Fruit fly (Drosophila melanogaster): ENCODE results near the gene Abd-B.
A peak's percentile ranks its signal among the peaks of the same experiment; 100 is the strongest.

Gene Abd-B

dm6 chr3R:16898385-16898784 is 73.7 kb downstream of the Abd-B start (continued):
- TF ChIP-seq CG4730 (GFP tag; IDR thresholded peaks at IDR 0.05): no peak
- TF ChIP-seq CG7556 (GFP tag; optimal IDR thresholded peaks at IDR 0.05): no peak

DNA sequence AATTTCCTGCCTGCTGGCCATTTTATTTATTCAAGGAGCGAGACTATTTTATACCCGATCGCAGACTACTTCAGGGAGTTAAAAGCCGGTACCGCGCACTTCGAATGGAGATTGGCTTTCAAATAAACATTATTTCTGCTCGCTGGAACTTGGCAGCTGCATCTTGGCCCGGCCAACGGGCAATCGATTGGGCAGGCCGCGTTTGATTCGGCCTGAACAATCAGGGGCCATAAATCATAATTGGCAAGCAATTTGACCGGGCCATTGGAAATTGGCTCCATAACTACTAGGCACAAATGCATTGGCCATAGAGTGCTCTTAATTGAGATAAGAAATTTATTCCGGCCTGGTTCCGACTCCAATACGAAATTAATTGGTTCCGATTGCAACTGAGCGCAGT is 75.8 kb downstream of the Abd-B start, which contains the start of gene MSAmiP:
Gene MSAmiP (minus strand): TSS at position 101 of the 400 bp plus-strand sequence.
- TF ChIP-seq cad (GFP tag; optimal IDR thresholded peaks at IDR 0.05) (peak; percentile 11), Hr3 (GFP tag; optimal IDR thresholded peaks at IDR 0.05) (no peak)

DNA sequence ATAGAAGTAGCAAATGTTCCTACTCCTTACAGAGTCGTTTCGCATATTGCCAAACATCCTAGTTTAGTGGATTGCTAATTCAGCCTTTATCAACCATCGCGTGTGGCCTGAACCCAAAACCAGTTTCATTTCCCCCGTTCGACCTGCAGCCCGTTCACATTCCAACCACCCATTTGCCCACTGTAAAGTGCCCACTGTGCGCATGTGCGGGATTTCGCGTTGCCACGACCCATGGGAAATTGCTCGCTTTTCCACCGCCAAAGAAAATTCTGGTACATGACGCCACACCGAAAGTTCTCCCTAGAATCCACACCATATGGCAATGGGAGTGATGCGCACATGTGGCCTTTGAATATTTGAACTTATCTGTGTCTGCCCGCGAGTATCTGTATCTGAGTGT is 78.7 kb downstream of the Abd-B start:
- TF ChIP-seq E2f1 (GFP tag; IDR thresholded peaks at IDR 0.05) (no peak), ewg (GFP tag; optimal IDR thresholded peaks at IDR 0.05) (peak; percentile 70), nerfin-1 (tag; optimal IDR thresholded peaks at IDR 0.05) (peak; percentile 21), twi (tag; optimal IDR thresholded peaks at IDR 0.05) (peak; percentile 83), Ets65A (GFP tag) (peak; percentile 36), Doc3 (GFP tag; IDR thresholded peaks at IDR 0.05; ENCODE audit: partially characterized antibody) (no peak), CG4707 (GFP tag; optimal IDR thresholded peaks at IDR 0.05) (peak; percentile 75), ara (GFP tag; IDR thresholded peaks at IDR 0.05) (no peak), Nf-YC (tag; optimal IDR thresholded peaks at IDR 0.05) (peak; percentile 25), sd (tag; optimal IDR thresholded peaks at IDR 0.05) (peak; percentile 29)

DNA sequence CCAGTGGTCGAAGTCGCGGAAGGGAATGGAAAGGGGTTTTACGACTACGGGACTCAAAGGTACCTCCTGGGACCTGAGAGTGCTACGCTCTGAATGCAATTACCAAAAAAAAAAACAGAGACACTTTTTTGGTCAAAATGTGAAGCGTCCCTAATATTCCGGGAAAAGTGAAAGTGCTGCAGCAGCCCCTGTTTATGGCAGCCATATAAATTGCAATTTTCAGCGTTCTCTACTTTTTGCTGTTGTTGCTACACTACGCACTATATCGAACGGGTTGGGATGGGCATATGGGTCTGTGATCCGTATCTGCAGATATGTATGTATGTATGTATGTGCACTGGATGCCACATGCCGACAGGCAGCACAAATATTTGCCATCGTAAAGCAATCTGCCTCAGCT is 80.0 kb downstream of the Abd-B start:
- TF ChIP-seq Dref (GFP tag; IDR thresholded peaks at IDR 0.05) (no peak), zen (tag; optimal IDR thresholded peaks at IDR 0.05) (peak; percentile 50), Hr39 (optimal IDR thresholded peaks at IDR 0.05) (no peak), CG15479 (GFP tag; optimal IDR thresholded peaks at IDR 0.05) (peak; percentile 42), wor (GFP tag; IDR thresholded peaks at IDR 0.05) (no peak), insv (GFP tag; optimal IDR thresholded peaks at IDR 0.05) (no peak), cad (GFP tag; optimal IDR thresholded peaks at IDR 0.05) (peak; percentile 97), slbo (GFP tag; IDR thresholded peaks at IDR 0.05) (no peak), tll (GFP tag; optimal IDR thresholded peaks at IDR 0.05) (peak in 1 of 2 experiments; percentile 73), prd (optimal IDR thresholded peaks at IDR 0.05) (no peak), prd (GFP tag; IDR thresholded peaks at IDR 0.05) (0 out of 3 replicates have a peak, but pooled peaks have one; percentile 12), CG7271 (tag; optimal IDR thresholded peaks at IDR 0.05) (peak; percentile 28), CG2678 (tag; optimal IDR thresholded peaks at IDR 0.05) (no peak), twi (tag; optimal IDR thresholded peaks at IDR 0.05) (peak; percentile 43), Myb (GFP tag; optimal IDR thresholded peaks at IDR 0.05) (no peak)

- peak; percentile 47 for TF ChIP-seq CG17829 (tag; optimal IDR thresholded peaks at IDR 0.05)
- peak; percentile 22; the same call in 1 of the 2 replicates for TF ChIP-seq ato (GFP tag; IDR thresholded peaks at IDR 0.05; ENCODE audit: partially characterized antibody)
- TF ChIP-seq HLH54F (GFP tag; optimal IDR thresholded peaks at IDR 0.05): no peak
- no peak for TF ChIP-seq TFAM (GFP tag; optimal IDR thresholded peaks at IDR 0.05)
- TF ChIP-seq insv (GFP tag; optimal IDR thresholded peaks at IDR 0.05): peak in 1 of 2 experiments; percentile 47
- no peak for TF ChIP-seq Mad (GFP tag; optimal IDR thresholded peaks at IDR 0.05)
- peak; percentile 58 for TF ChIP-seq CG11504 (tag; optimal IDR thresholded peaks at IDR 0.05)
- no peak for TF ChIP-seq gsb (GFP tag; IDR thresholded peaks at IDR 0.05)
- no peak for TF ChIP-seq wdn (GFP tag; IDR thresholded peaks at IDR 0.05)
- TF ChIP-seq CG8924 (tag; optimal IDR thresholded peaks at IDR 0.05): peak; percentile 23
- TF ChIP-seq chinmo (GFP tag; IDR thresholded peaks at IDR 0.05; ENCODE audit: partially characterized antibody): 0 out of 4 replicates have a peak, but pooled peaks have one; percentile 37
- TF ChIP-seq hth (optimal IDR thresholded peaks at IDR 0.05): no peak
- peak; percentile 44 for TF ChIP-seq CG8478 (optimal IDR thresholded peaks at IDR 0.05)
- TF ChIP-seq Gsc (GFP tag; IDR thresholded peaks at IDR 0.05): no peak
- peak; percentile 69 for TF ChIP-seq kni (GFP tag; optimal IDR thresholded peaks at IDR 0.05)
- TF ChIP-seq Chrac-16 (GFP tag; optimal IDR thresholded peaks at IDR 0.05): no peak
- TF ChIP-seq CG7839 (tag; optimal IDR thresholded peaks at IDR 0.05): peak; percentile 43
- no peak for TF ChIP-seq CG31388 (GFP tag; optimal IDR thresholded peaks at IDR 0.05)
- TF ChIP-seq abd-A (tag; optimal IDR thresholded peaks at IDR 0.05): peak; percentile 66
Observed at dm6 chr3R:16886431-16887154, 85.4 kb downstream of the Abd-B start.

All from whole organism, embryonic.